Fruit fly (Drosophila melanogaster) ovary, adult (tissue): ENCODE data around the gene Rpp14a.

Experiments
- CG17801 ChIP-seq: fragments of 200-800 bp; optimal IDR thresholded peaks from 2 replicates; lab custom pipeline; 2019; ENCODE audit warnings: missing biosample characterization, mild to moderate bottlenecking, missing genetic modification characterization, moderate library complexity; ENCODE audit not compliant: partially characterized antibody

Rpp14a gene

DNA sequence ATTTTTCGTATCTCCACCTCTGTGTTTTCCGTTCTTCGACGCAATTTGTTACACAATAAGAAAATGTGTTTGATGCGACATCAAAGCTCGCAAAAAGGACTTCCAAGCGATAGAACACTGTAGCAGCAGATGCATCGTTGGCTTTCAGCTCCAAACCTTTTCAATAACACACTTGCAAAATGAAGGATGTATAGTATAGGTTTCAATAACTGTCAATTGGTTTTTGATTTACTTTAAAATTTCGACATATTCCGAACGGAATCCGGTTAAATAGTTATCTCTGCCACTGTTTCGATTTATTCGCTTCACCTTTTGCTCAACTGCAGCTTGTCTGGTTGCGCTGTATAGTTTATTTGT, 44.3 kb downstream of the Rpp14a start:
- TF ChIP-seq CG17801, result no peak

dm6 chr3R:30101389-30101935, 44.8 kb downstream of the Rpp14a start:
- no peak for TF ChIP-seq CG17801

- peak; percentile 19 for TF ChIP-seq CG17801
Measured at dm6 chr3R:30102806-30103619, 46.4 kb downstream of the Rpp14a start.

DNA sequence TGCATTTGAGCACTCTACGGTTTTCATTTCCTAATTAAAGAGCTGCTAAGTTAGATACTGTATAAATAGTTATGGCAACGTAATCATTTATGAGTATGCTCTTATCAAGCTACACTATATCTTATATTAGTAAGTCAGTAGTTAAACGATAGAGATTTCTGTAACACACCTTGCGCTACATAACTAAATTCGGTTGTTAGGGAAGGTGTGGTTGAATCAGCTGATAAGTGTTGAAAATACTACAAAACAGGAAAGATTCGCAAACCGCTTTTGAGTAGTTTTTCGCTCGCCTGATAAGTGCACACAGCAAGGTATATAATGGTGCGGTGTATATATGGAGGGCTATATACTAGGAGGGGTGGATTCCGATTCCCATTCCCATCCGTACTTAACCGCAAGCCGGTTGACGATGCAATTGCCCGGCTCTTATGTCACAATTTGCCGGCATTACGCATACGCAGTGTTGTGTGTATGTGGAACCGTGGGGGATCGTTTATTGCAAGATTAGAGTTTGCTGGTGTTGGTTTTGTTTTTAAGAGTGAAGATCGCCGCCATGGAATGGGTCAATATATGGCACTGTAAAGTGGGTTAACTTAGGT, 48.4 kb downstream of the Rpp14a start:
- TF ChIP-seq CG17801, result no peak

- TF ChIP-seq CG17801, result no peak
Measured at dm6 chr3R:30105808-30106207, 49.1 kb downstream of the Rpp14a start.

DNA sequence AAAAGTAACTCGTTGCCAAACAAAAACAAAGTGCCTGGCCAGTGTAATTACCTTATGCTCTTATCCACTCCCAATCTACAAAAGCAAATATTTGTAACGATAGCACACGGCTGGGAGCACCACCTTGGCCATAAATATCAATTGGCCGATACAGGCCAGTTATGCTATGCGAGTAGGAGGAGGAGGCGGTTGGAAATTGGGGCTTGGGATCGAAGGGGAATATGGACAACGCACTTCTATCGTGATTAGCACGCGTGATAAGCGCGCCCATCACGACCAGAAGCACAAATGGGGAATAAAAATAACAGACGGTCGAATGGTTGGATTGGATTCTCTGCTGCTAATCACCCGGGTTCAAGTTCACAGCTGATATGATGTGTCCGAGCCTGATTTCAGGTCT, 49.9 kb downstream of the Rpp14a start:
- no peak for TF ChIP-seq CG17801

- TF ChIP-seq CG17801, result no peak
Measured at dm6 chr3R:30107718-30108117, 51.1 kb downstream of the Rpp14a start.
